Worm (Caenorhabditis elegans): ENCODE results near the gene C26B9.3.

DNA sequence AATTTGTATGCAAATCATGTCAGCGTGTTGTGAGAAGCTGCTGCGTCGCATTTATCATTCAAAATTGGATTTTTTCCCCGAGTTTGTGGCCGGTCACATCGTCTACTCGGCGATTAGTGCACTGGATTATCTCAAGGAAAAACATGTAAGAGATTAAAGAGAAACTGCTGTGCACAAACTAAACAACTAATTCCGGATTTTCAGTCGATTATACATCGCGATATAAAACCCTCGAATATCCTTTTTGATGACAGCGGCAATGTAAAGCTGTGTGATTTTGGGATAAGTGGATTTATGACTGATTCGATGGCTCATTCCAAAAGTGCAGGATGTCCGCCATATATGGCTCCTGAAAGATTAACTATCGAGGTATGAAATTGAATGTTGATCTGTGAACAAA, 32.5 kb downstream of the C26B9.3 start:
- TF ChIP-seq med-1 (GFP tag; optimal IDR thresholded peaks at IDR 0.05; ENCODE audit: insufficient read depth) (no peak), tab-1 (GFP tag; IDR thresholded peaks at IDR 0.05) (no peak), T22C8.4 (GFP tag; IDR thresholded peaks at IDR 0.05) (no peak), ztf-23 (GFP tag; IDR thresholded peaks at IDR 0.05) (no peak)
